Fruit fly (Drosophila melanogaster): Measurements from ENCODE around the gene CG12535.

DNA sequence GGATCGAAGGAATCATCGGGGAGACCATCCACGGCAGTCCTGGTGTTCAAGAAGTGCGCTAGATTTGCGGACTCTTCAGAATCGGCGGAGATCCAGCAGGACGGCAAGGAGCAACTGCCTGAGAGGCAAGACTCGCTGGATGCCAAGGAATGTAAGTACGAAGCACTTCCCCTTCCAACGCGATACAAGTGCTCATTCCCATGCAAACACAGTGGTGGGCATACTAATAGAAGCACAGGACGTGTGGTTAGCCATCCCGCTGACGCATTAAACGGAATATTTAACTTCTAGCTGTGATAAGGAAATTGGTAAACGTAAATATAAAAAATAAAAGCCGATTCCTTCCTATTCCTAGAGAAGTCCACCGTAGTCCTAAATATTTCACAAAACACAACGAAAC is 37.1 kb upstream of the CG12535 start:
- TF ChIP-seq CG2889 (GFP tag; IDR thresholded peaks at IDR 0.05) (no peak), CG15601 (tag; optimal IDR thresholded peaks at IDR 0.05) (no peak), CG15514 (GFP tag; optimal IDR thresholded peaks at IDR 0.05) (no peak), CG11398 (GFP tag; optimal IDR thresholded peaks at IDR 0.05) (no peak), Max (GFP tag; optimal IDR thresholded peaks at IDR 0.05) (no peak), wek (GFP tag; optimal IDR thresholded peaks at IDR 0.05) (no peak), gem (tag; optimal IDR thresholded peaks at IDR 0.05) (no peak), Dfd (GFP tag; optimal IDR thresholded peaks at IDR 0.05) (no peak), Hmx (GFP tag; optimal IDR thresholded peaks at IDR 0.05) (no peak), Hr3 (GFP tag; optimal IDR thresholded peaks at IDR 0.05) (no peak), scrt (GFP tag; optimal IDR thresholded peaks at IDR 0.05) (no peak), CG3163 (GFP tag; optimal IDR thresholded peaks at IDR 0.05) (no peak)
